Worm (Caenorhabditis elegans) whole organism, late embryonic: ENCODE measurements around the gene mrpl-11.

Source experiments
- C08G9.2 ChIP-seq: sonication (generic microtip); optimal IDR thresholded peaks from 2 replicates; lab custom pipeline; 2016; ENCODE audit warnings: mild to moderate bottlenecking, missing genetic modification characterization, moderate library complexity, missing compliant biosample characterization
- C38D4.7 ChIP-seq: fragments of 200-800 bp; sonication (Bioruptor generic); optimal IDR thresholded peaks from 2 replicates; lab custom pipeline; 2018; ENCODE audit warnings: mild to moderate bottlenecking, missing genetic modification characterization, moderate library complexity, missing compliant biosample characterization
- K09A11.1 ChIP-seq: sonication (generic microtip); optimal IDR thresholded peaks from 2 replicates; lab custom pipeline; 2017; ENCODE audit warnings: antibody characterized with exemption, mild to moderate bottlenecking, missing genetic modification characterization, missing compliant biosample characterization; ENCODE audit not compliant: insufficient read depth
- T23F11.4 ChIP-seq: fragments of 200-800 bp; sonication (Bioruptor generic); optimal IDR thresholded peaks from 2 replicates; lab custom pipeline; 2018; ENCODE audit warnings: mild to moderate bottlenecking, missing genetic modification characterization, missing compliant biosample characterization
- ama-1 ChIP-seq: fragments of 150-350 bp; optimal IDR thresholded peaks from 2 replicates; lab custom pipeline; 2014
- ceh-14 ChIP-seq: sonication (generic microtip); optimal IDR thresholded peaks from 2 replicates; lab custom pipeline; 2016; ENCODE audit warnings: missing genotype, missing genetic modification characterization, missing compliant biosample characterization
- ceh-22 ChIP-seq: sonication (generic microtip); optimal IDR thresholded peaks from 2 replicates; lab custom pipeline; 2017; ENCODE audit warnings: missing biosample characterization, missing genetic modification characterization
- ceh-31 ChIP-seq: sonication (generic microtip); optimal IDR thresholded peaks from 2 replicates; lab custom pipeline; 2016; ENCODE audit warnings: missing genetic modification characterization, missing compliant biosample characterization
- ceh-34 ChIP-seq: sonication (generic microtip); optimal IDR thresholded peaks from 2 replicates; lab custom pipeline; 2016; ENCODE audit warnings: mild to moderate bottlenecking, missing genetic modification characterization, missing compliant biosample characterization
- ceh-48 ChIP-seq: sonication (generic microtip); optimal IDR thresholded peaks from 2 replicates; lab custom pipeline; 2016; ENCODE audit warnings: missing genetic modification characterization, inconsistent platforms, missing compliant biosample characterization
- ceh-9 ChIP-seq: sonication (generic microtip); optimal IDR thresholded peaks from 2 replicates; lab custom pipeline; 2016; ENCODE audit warnings: mild to moderate bottlenecking, missing genetic modification characterization, inconsistent platforms, missing compliant biosample characterization
- che-1 ChIP-seq: sonication (generic microtip); optimal IDR thresholded peaks from 2 replicates; lab custom pipeline; 2016; ENCODE audit warnings: mild to moderate bottlenecking, missing genetic modification characterization, missing compliant biosample characterization
- dve-1 ChIP-seq: sonication (generic microtip); optimal IDR thresholded peaks from 2 replicates; lab custom pipeline; 2017; ENCODE audit warnings: antibody characterized with exemption, mild to moderate bottlenecking, missing genetic modification characterization, missing compliant biosample characterization
- ets-4 ChIP-seq: sonication (generic microtip); optimal IDR thresholded peaks from 2 replicates; lab custom pipeline; 2016; ENCODE audit warnings: missing genetic modification characterization, missing compliant biosample characterization
- eyg-1 ChIP-seq: sonication (generic microtip); optimal IDR thresholded peaks from 2 replicates; lab custom pipeline; 2016; ENCODE audit warnings: missing genotype, missing genetic modification characterization, missing compliant biosample characterization
- fkh-10 ChIP-seq: fragments of 150-350 bp; optimal IDR thresholded peaks from 2 replicates; lab custom pipeline; 2014; ENCODE audit warnings: missing biosample characterization, missing genetic modification reagents, missing genetic modification characterization
- fkh-6 ChIP-seq: sonication (generic microtip); optimal IDR thresholded peaks from 2 replicates; lab custom pipeline; 2016; ENCODE audit warnings: missing genetic modification characterization, missing compliant biosample characterization
- hlh-13 ChIP-seq: fragments of 200-800 bp; sonication (Bioruptor generic); optimal IDR thresholded peaks from 2 replicates; lab custom pipeline; 2018; ENCODE audit warnings: mild to moderate bottlenecking, missing genetic modification characterization, missing compliant biosample characterization
- hlh-30 ChIP-seq: sonication (generic microtip); optimal IDR thresholded peaks from 2 replicates; lab custom pipeline; 2017; ENCODE audit warnings: antibody characterized with exemption, missing genetic modification characterization, missing compliant biosample characterization; ENCODE audit not compliant: insufficient read depth
- mec-3 ChIP-seq: sonication (generic microtip); optimal IDR thresholded peaks from 2 replicates; lab custom pipeline; 2016; ENCODE audit warnings: borderline replicate concordance, missing genetic modification characterization, missing compliant biosample characterization
- nhr-11 ChIP-seq: fragments of 150-350 bp; optimal IDR thresholded peaks from 2 replicates; lab custom pipeline; 2014; ENCODE audit warnings: missing biosample characterization, missing genetic modification characterization
- nhr-232 ChIP-seq: sonication (generic microtip); optimal IDR thresholded peaks from 2 replicates; lab custom pipeline; 2016; ENCODE audit warnings: missing genetic modification characterization, missing compliant biosample characterization
- npax-4 ChIP-seq: sonication (generic microtip); optimal IDR thresholded peaks from 2 replicates; lab custom pipeline; 2016; ENCODE audit warnings: missing genetic modification characterization, missing compliant biosample characterization
- pag-3 ChIP-seq: sonication (generic microtip); optimal IDR thresholded peaks from 2 replicates; lab custom pipeline; 2016; ENCODE audit warnings: missing compliant biosample characterization, missing genetic modification characterization, borderline replicate concordance
- pat-9 ChIP-seq: fragments of 200-800 bp; sonication (Bioruptor generic); optimal IDR thresholded peaks from 2 replicates; lab custom pipeline; 2018; ENCODE audit warnings: mild to moderate bottlenecking, missing genetic modification characterization, moderate library complexity, missing compliant biosample characterization
- pha-2 ChIP-seq: sonication (generic microtip); optimal IDR thresholded peaks from 2 replicates; lab custom pipeline; 2017; ENCODE audit warnings: mild to moderate bottlenecking, missing genetic modification characterization, missing compliant biosample characterization
- pros-1 ChIP-seq: fragments of 150-350 bp; optimal IDR thresholded peaks from 2 replicates; lab custom pipeline; 2014; ENCODE audit warnings: missing biosample characterization, missing genetic modification reagents, missing genetic modification characterization
- sox-2 ChIP-seq: fragments of 200-800 bp; sonication (Bioruptor generic); IDR thresholded peaks from 2 replicates; pipeline ENCODE4 v1.3.6; 2022; ENCODE audit warnings: missing genetic modification reagents, missing genetic modification characterization, missing compliant biosample characterization
- sox-4 ChIP-seq: sonication (generic microtip); optimal IDR thresholded peaks from 2 replicates; lab custom pipeline; 2017; ENCODE audit warnings: mild to moderate bottlenecking, missing genetic modification characterization, inconsistent platforms, missing compliant biosample characterization
- tbx-7 ChIP-seq: sonication (generic microtip); optimal IDR thresholded peaks from 2 replicates; lab custom pipeline; 2016; ENCODE audit warnings: missing genotype, missing genetic modification characterization, missing compliant biosample characterization
- ttx-3 ChIP-seq: sonication (generic microtip); optimal IDR thresholded peaks from 2 replicates; lab custom pipeline; 2016; ENCODE audit warnings: missing genetic modification reagents, missing genetic modification characterization, missing compliant biosample characterization
- unc-3 ChIP-seq, 2 experiments: fragments of 200-800 bp in 1 of 2; sonication (Bioruptor generic) in 1 of 2; sonication (generic microtip) in 1 of 2; conservative IDR thresholded peaks in 1 of 2; optimal IDR thresholded peaks in 1 of 2; 2 replicates each; pipeline versions ENCODE4 v1.3.6 to Lab custom; 2016 to 2022; ENCODE audit warnings: missing compliant biosample characterization in 2 of 2, missing genetic modification characterization in 2 of 2, missing genetic modification reagents in 1 of 2
- unc-55 ChIP-seq: sonication (generic microtip); optimal IDR thresholded peaks from 2 replicates; lab custom pipeline; 2017; ENCODE audit warnings: missing biosample characterization, missing genetic modification reagents, missing genetic modification characterization

The mrpl-11 gene

ce11 chrIII:8741276-8741860 lies 23.9 kb downstream of the mrpl-11 start, which contains the start of gene pdhk-2 (continued):
- TF ChIP-seq ttx-3 (tag; lab: Kevin White, UChicago), result peak; percentile 48
- no peak for TF ChIP-seq mec-3 (tag; lab: Kevin White, UChicago)
- TF ChIP-seq pat-9 (tag; lab: Kevin White, UChicago), result peak; percentile 38
- peak; percentile 33 for TF ChIP-seq hlh-30 (tag; lab: Kevin White, UChicago)
- peak; percentile 27 for TF ChIP-seq hlh-13 (GFP tag; lab: Kevin White, UChicago)
- TF ChIP-seq ceh-48 (tag; lab: Kevin White, UChicago), result peak; percentile 55
- no peak for TF ChIP-seq pag-3 (tag; lab: Kevin White, UChicago)
- TF ChIP-seq fkh-10, result no peak
- TF ChIP-seq npax-4 (tag; lab: Kevin White, UChicago), result no peak
- TF ChIP-seq ceh-34, result peak; percentile 84
- no peak for TF ChIP-seq pros-1 (tag; lab: Kevin White, UChicago)
- TF ChIP-seq unc-55, result peak; percentile 68
- no peak for TF ChIP-seq ama-1
- TF ChIP-seq C08G9.2 (tag; lab: Kevin White, UChicago), result peak; percentile 45
- TF ChIP-seq nhr-11 (tag; lab: Kevin White, UChicago), result no peak
- peak; percentile 67 for TF ChIP-seq K09A11.1 (tag; lab: Kevin White, UChicago)
- no peak for TF ChIP-seq ceh-9 (tag; lab: Kevin White, UChicago)
- peak; percentile 81 for TF ChIP-seq dve-1 (tag; lab: Kevin White, UChicago)
- peak; percentile 24 for TF ChIP-seq nhr-232 (tag; lab: Kevin White, UChicago)
- peak; percentile 64 for TF ChIP-seq pha-2 (tag; lab: Kevin White, UChicago)
- peak; percentile 52 for TF ChIP-seq che-1
- peak; percentile 12 for TF ChIP-seq eyg-1 (tag; lab: Kevin White, UChicago)
- TF ChIP-seq fkh-6 (tag; lab: Kevin White, UChicago), result peak; percentile 64
- peak; percentile 82 for TF ChIP-seq ceh-31 (tag; lab: Kevin White, UChicago)
- TF ChIP-seq sox-2 (GFP tag; lab: Robert Waterston, UW), result no peak

DNA sequence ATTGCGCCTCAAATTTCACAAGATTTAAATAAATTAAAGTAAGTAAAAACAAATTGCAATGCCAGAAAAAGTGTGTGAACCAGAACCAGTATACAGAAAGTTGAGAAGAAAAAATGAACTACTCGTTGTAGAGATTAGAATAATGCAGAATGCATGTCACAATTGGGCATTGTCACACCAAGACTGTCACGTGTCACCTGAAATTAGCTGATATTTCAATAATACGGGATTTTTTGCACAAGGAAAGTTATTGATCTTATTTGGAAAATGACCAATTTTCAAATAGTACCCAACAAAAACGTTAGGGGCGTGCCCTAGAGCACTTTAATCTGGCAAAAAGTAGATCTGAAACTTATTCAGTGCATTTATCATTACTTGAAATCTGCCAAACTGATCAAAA lies 24.5 kb downstream of the mrpl-11 start:
- TF ChIP-seq ceh-9 (tag; lab: Kevin White, UChicago) (no peak), fkh-6 (tag; lab: Kevin White, UChicago) (no peak), pha-2 (tag; lab: Kevin White, UChicago) (no peak), sox-2 (GFP tag; lab: Robert Waterston, UW) (no peak), hlh-13 (GFP tag; lab: Kevin White, UChicago) (no peak), sox-4 (tag; lab: Kevin White, UChicago) (no peak), unc-3 (GFP tag; conservative IDR thresholded peaks at IDR 0.05; lab: Robert Waterston, UW) (no peak), unc-3 (tag; optimal IDR thresholded peaks at IDR 0.05; lab: Kevin White, UChicago) (no peak), T23F11.4 (GFP tag; lab: Kevin White, UChicago) (no peak), C38D4.7 (GFP tag; lab: Kevin White, UChicago) (no peak), hlh-30 (tag; lab: Kevin White, UChicago) (no peak), fkh-10 (no peak), tbx-7 (tag; lab: Kevin White, UChicago) (no peak), ttx-3 (tag; lab: Kevin White, UChicago) (no peak), ets-4 (no peak), ceh-34 (no peak), ceh-14 (tag; lab: Kevin White, UChicago) (no peak), ceh-31 (tag; lab: Kevin White, UChicago) (no peak)
- TF ChIP-seq, all 69 proteins: peak for 0

- TF ChIP-seq ceh-22, result no peak
Measured at ce11 chrIII:8742584-8742983, 25.1 kb downstream of the mrpl-11 start.
